Worm (Caenorhabditis elegans) whole organism, early embryonic: ENCODE results near the gene T14G12.6.

ENCODE experiments used
- B0310.2 ChIP-seq: sonication (generic microtip); optimal IDR thresholded peaks from 2 replicates; lab custom pipeline; 2016; ENCODE audit warnings: mild to moderate bottlenecking, missing genetic modification characterization, missing compliant biosample characterization
- F13C5.2 ChIP-seq: sonication (generic microtip); optimal IDR thresholded peaks from 2 replicates; lab custom pipeline; 2017; ENCODE audit warnings: mild to moderate bottlenecking, missing genetic modification characterization, inconsistent platforms, missing compliant biosample characterization
- aly-1 ChIP-seq: sonication (generic microtip); optimal IDR thresholded peaks from 2 replicates; lab custom pipeline; 2016; ENCODE audit warnings: missing genetic modification characterization, missing compliant biosample characterization
- ama-1 ChIP-seq: fragments of 150-350 bp; optimal IDR thresholded peaks from 2 replicates; lab custom pipeline; 2014
- ceh-13 ChIP-seq: fragments of 200-800 bp; sonication (Bioruptor generic); optimal IDR thresholded peaks from 2 replicates; lab custom pipeline; 2018; ENCODE audit warnings: mild to moderate bottlenecking, missing genetic modification characterization, missing compliant biosample characterization
- ceh-36 ChIP-seq: sonication (generic microtip); optimal IDR thresholded peaks from 2 replicates; lab custom pipeline; 2016; ENCODE audit warnings: missing genetic modification characterization, inconsistent platforms, missing compliant biosample characterization
- ets-7 ChIP-seq: sonication (generic microtip); optimal IDR thresholded peaks from 2 replicates; lab custom pipeline; 2016; ENCODE audit warnings: missing genotype, missing genetic modification characterization, missing compliant biosample characterization
- flt-1 ChIP-seq: fragments of 200-800 bp; sonication (Bioruptor generic); IDR thresholded peaks from 2 replicates; pipeline ENCODE4 v1.3.6; 2022; ENCODE audit warnings: missing genetic modification characterization, missing compliant biosample characterization
- hmbx-1 ChIP-seq: sonication (generic microtip); optimal IDR thresholded peaks from 2 replicates; lab custom pipeline; 2016; ENCODE audit warnings: mild to moderate bottlenecking, missing genetic modification characterization, missing compliant biosample characterization
- hmg-4 ChIP-seq: fragments of 200-800 bp; sonication (Bioruptor generic); optimal IDR thresholded peaks from 2 replicates; lab custom pipeline; 2018; ENCODE audit warnings: mild to moderate bottlenecking, missing genetic modification characterization, missing compliant biosample characterization
- hnd-1 ChIP-seq: sonication (generic microtip); optimal IDR thresholded peaks from 2 replicates; lab custom pipeline; 2016; ENCODE audit warnings: missing genetic modification characterization, missing compliant biosample characterization
- pes-1 ChIP-seq: fragments of 200-800 bp; sonication (Bioruptor generic); IDR thresholded peaks from 2 replicates; pipeline ENCODE4 v1.3.6; 2022; ENCODE audit warnings: missing genetic modification reagents, missing genetic modification characterization, missing compliant biosample characterization
- scrt-1 ChIP-seq: fragments of 200-800 bp; sonication (Bioruptor generic); IDR thresholded peaks from 2 replicates; pipeline ENCODE4 v1.3.6; 2022; ENCODE audit warnings: missing genetic modification characterization, missing compliant biosample characterization
- sea-1 ChIP-seq: fragments of 200-800 bp; sonication (Bioruptor generic); conservative IDR thresholded peaks from 2 replicates; pipeline ENCODE4 v1.3.6; 2022; ENCODE audit warnings: missing genetic modification characterization, missing compliant biosample characterization
- tbx-11 ChIP-seq: fragments of 200-800 bp; sonication (Bioruptor generic); IDR thresholded peaks from 2 replicates; pipeline ENCODE4 v1.3.6; 2022; ENCODE audit warnings: missing genetic modification characterization, missing compliant biosample characterization
- tbx-37 ChIP-seq: fragments of 200-800 bp; sonication (Bioruptor generic); conservative IDR thresholded peaks from 2 replicates; pipeline ENCODE4 v1.3.6; 2022; ENCODE audit warnings: missing genetic modification reagents, missing genetic modification characterization, missing compliant biosample characterization
- tra-4 ChIP-seq: sonication (generic microtip); optimal IDR thresholded peaks from 2 replicates; lab custom pipeline; 2017; ENCODE audit warnings: missing genetic modification characterization, missing compliant biosample characterization

The T14G12.6 gene

DNA sequence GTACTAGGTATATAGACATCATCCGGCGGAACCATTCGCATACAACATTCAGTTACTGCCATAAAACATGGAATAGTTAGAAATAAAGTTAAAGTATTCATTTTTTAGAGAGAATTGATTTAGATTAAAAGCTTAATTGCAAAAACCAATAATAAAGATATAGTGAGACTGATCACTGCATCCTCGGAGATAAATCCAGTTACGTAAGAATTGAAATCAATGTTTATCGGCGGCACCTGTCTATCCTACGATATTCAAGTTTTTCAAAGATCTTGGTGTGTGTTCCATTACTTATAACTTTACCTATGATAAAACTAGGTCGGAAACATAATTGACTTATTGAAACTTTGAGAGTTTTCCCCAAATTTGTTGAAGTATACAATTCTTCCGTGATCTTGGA, at the start of gene T14G12.6:
TSS of gene T14G12.6 (minus strand) at position 101 of the 400 bp plus-strand sequence.
- no peak for TF ChIP-seq ama-1 (lab: Kevin White, UChicago)
- TF ChIP-seq pes-1 (GFP tag; lab: Robert Waterston, UW): no peak
- TF ChIP-seq hmg-4 (GFP tag; lab: Kevin White, UChicago): no peak
- no peak for TF ChIP-seq scrt-1 (GFP tag; lab: Robert Waterston, UW)

DNA sequence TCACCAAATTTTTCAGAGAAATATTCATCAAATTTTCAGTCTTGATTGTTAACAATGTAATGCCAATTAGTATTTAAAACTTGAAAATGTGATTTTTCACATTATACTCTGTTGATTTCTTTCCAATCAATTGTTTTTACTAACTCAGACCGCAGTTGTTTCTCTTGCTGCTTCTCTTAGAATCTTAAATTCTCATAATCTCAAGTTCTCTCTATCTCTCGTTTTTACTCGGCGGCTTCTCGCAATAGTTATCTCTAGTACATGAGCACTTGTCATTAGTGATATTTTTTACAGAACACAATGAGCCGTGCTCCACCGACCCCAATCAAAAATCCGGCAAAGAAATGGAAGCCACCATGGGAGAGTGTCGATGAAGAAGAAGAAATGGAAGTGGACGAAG, 47.9 kb upstream of the T14G12.6 start, which contains the start of gene F35A5.1:
TSS of gene F35A5.1 (plus strand) at position 301 of the 400 bp plus-strand sequence.
- TF ChIP-seq ets-7 (tag; lab: Kevin White, UChicago) (no peak), aly-1 (tag; lab: Kevin White, UChicago) (no peak), ceh-13 (GFP tag; lab: Kevin White, UChicago) (no peak), tbx-37 (no peak), ama-1 (lab: Kevin White, UChicago) (no peak), flt-1 (no peak), tra-4 (tag; lab: Kevin White, UChicago) (no peak), sea-1 (no peak), hmg-4 (GFP tag; lab: Kevin White, UChicago) (no peak), pes-1 (GFP tag; lab: Robert Waterston, UW) (no peak)

DNA sequence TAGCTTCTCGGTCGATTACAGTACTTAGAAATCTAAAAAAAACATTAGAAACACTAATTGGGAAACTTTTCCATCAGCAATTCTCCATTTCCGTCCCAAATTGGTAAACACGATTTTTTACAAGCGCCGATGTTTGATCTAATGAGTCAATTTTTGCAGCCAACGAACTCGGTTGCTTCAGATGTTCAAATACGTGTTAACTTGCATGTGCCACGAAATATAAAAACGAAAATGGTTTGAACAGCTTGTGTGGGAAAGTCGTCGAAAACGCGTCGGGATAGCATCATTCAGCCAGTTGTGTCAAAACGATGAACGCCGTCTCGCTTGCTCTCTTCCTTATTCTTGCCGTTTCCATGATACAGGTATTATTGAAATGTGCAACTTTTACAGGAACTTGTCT, 45.6 kb upstream of the T14G12.6 start, which contains the start of gene F35A5.2:
TSS of gene F35A5.2 (plus strand) at position 301 of the 400 bp plus-strand sequence.
- TF ChIP-seq tra-4 (tag; lab: Kevin White, UChicago) (no peak), tbx-37 (no peak), scrt-1 (GFP tag; lab: Robert Waterston, UW) (no peak), ama-1 (lab: Kevin White, UChicago) (no peak), aly-1 (tag; lab: Kevin White, UChicago) (no peak), ets-7 (tag; lab: Kevin White, UChicago) (no peak), sea-1 (no peak), B0310.2 (tag; lab: Kevin White, UChicago) (no peak)

- TF ChIP-seq hmg-4 (GFP tag; lab: Kevin White, UChicago) (no peak), ets-7 (tag; lab: Kevin White, UChicago) (no peak), ceh-13 (GFP tag; lab: Kevin White, UChicago) (no peak), ama-1 (lab: Kevin White, UChicago) (no peak), tbx-11 (GFP tag; lab: Robert Waterston, UW) (peak; percentile 62; the same call in 1 of the 2 replicates), hmbx-1 (tag; lab: Kevin White, UChicago) (no peak), sea-1 (no peak), flt-1 (no peak), pes-1 (GFP tag; lab: Robert Waterston, UW) (no peak), B0310.2 (tag; lab: Kevin White, UChicago) (no peak), tbx-37 (0 out of 2 replicates have a peak, but pooled peaks have one; percentile 16), ceh-36 (tag; lab: Kevin White, UChicago) (no peak), F13C5.2 (tag; lab: Kevin White, UChicago) (peak; percentile 65)
These were observed 44.1 kb upstream of the T14G12.6 start, which contains the start of gene F35A5.8 for ce11 chrX:3803314-3803713. F35A5.8 (minus strand) TSS chrX:3803464.

DNA sequence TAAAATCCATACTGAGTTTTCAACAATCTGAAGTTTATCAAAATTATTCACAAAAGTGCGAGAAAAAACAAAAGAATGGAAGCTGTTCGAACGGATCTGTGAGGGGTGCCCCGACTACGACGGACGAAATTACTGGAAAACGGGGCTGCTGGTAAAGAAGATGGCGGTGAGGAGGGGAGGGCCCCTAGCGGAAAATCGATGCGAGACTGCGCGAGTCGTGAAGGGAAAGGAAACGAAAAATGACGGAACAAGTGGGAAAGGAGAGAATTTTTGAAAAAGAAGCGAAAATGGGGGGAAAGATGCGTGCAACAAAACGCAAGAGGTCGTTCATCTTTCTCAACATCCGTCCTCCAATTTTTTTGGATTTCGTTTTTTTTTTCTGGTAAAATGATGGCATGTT, 43.5 kb upstream of the T14G12.6 start:
- TF ChIP-seq tra-4 (tag; lab: Kevin White, UChicago) (no peak), scrt-1 (GFP tag; lab: Robert Waterston, UW) (no peak), ama-1 (lab: Kevin White, UChicago) (no peak), hmg-4 (GFP tag; lab: Kevin White, UChicago) (no peak), pes-1 (GFP tag; lab: Robert Waterston, UW) (no peak), hnd-1 (no peak), tbx-37 (no peak), sea-1 (no peak), ceh-36 (tag; lab: Kevin White, UChicago) (no peak), hmbx-1 (tag; lab: Kevin White, UChicago) (no peak), F13C5.2 (tag; lab: Kevin White, UChicago) (no peak), flt-1 (no peak)

ce11 chrX:3798288-3798687, 39.0 kb upstream of the T14G12.6 start:
- no peak for TF ChIP-seq tra-4 (tag; lab: Kevin White, UChicago)
- no peak for TF ChIP-seq sea-1
- no peak for TF ChIP-seq tbx-37
- no peak for TF ChIP-seq pes-1 (GFP tag; lab: Robert Waterston, UW)
- TF ChIP-seq ceh-36 (tag; lab: Kevin White, UChicago): no peak

DNA sequence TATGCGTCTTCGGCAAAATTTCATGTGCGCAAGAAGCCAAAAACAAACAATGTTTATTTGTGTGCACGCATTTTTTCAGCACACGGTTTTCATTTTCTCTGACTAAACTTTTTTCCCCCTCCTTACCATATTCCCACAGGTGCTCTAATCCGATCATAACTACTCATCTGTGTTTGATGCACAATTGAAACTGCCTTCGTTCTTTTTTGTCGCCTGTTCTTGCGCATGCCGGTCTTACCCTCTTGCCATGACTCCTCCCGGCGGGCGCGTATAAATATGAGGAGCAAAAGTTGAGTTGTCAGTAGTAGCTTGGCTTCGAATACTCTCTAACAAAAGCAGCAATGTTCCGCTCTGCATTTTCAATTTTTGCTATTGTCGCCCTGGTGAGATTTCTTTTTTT, 38.6 kb upstream of the T14G12.6 start, which contains the start of gene abu-10:
TSS of gene abu-10 (plus strand) at position 301 of the 400 bp plus-strand sequence.
- no peak for TF ChIP-seq flt-1
- no peak for TF ChIP-seq ceh-13 (GFP tag; lab: Kevin White, UChicago)
- TF ChIP-seq ets-7 (tag; lab: Kevin White, UChicago): no peak
- TF ChIP-seq hmbx-1 (tag; lab: Kevin White, UChicago): no peak
- no peak for TF ChIP-seq hnd-1
- no peak for TF ChIP-seq F13C5.2 (tag; lab: Kevin White, UChicago)
- no peak for TF ChIP-seq B0310.2 (tag; lab: Kevin White, UChicago)
- no peak for TF ChIP-seq sea-1
- TF ChIP-seq ama-1 (lab: Kevin White, UChicago): no peak
- no peak for TF ChIP-seq tbx-11 (GFP tag; lab: Robert Waterston, UW)
- TF ChIP-seq pes-1 (GFP tag; lab: Robert Waterston, UW): no peak

DNA sequence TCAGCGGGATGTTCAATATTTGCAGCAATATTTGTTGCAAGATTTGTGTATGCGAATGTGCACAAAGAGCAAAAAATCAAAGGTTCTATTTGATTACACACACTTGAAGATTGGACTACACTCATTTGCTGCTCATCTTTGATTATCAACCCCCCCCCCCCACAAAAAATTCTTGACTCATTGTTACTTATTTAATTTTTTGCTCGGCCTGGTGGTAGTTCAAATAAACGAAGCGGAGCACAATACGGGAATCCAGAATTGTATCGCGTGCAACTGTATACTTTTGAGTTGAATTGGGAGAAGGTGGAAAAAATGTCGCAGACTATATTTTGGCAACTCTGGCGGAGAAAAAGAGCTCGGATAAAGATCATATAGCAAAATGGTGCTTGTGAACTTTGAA, 36.4 kb upstream of the T14G12.6 start, which contains the start of gene F35A5.5:
TSS of gene F35A5.5 (minus strand) at position 101 of the 400 bp plus-strand sequence.
- TF ChIP-seq hmg-4 (GFP tag; lab: Kevin White, UChicago): no peak
- no peak for TF ChIP-seq B0310.2 (tag; lab: Kevin White, UChicago)
- TF ChIP-seq flt-1: no peak
- TF ChIP-seq F13C5.2 (tag; lab: Kevin White, UChicago): no peak
- no peak for TF ChIP-seq scrt-1 (GFP tag; lab: Robert Waterston, UW)
- TF ChIP-seq tbx-11 (GFP tag; lab: Robert Waterston, UW): no peak
- TF ChIP-seq pes-1 (GFP tag; lab: Robert Waterston, UW): no peak
- TF ChIP-seq ets-7 (tag; lab: Kevin White, UChicago): no peak
- no peak for TF ChIP-seq ama-1 (lab: Kevin White, UChicago)
- TF ChIP-seq aly-1 (tag; lab: Kevin White, UChicago): no peak
- no peak for TF ChIP-seq sea-1
